Worm (Caenorhabditis elegans) whole organism, young adult: ENCODE measurements around the gene Y15E3A.5.
A peak's percentile ranks its signal among the peaks of the same experiment; 100 is the strongest.

Experiments used
- B0261.1 ChIP-seq: sonication (generic microtip); optimal IDR thresholded peaks from 2 replicates; lab custom pipeline; 2016; ENCODE audit warnings: mild to moderate bottlenecking, missing genetic modification characterization, moderate library complexity, missing compliant biosample characterization
- B0336.3 ChIP-seq: fragments of 200-800 bp; sonication (Bioruptor generic); IDR thresholded peaks from 2 replicates; pipeline ENCODE4 v1.3.6; 2022; ENCODE audit warnings: missing genetic modification characterization, missing compliant biosample characterization
- F22D6.2 ChIP-seq: sonication (generic microtip); optimal IDR thresholded peaks from 2 replicates; lab custom pipeline; 2016; ENCODE audit warnings: mild to moderate bottlenecking, missing genetic modification characterization, missing compliant biosample characterization
- F37B4.10 ChIP-seq: fragments of 200-800 bp; sonication (Bioruptor generic); IDR thresholded peaks from 2 replicates; pipeline ENCODE4 v1.3.6; 2022; ENCODE audit warnings: missing genetic modification characterization, missing compliant biosample characterization
- F52B5.7 ChIP-seq: sonication (generic microtip); optimal IDR thresholded peaks from 2 replicates; lab custom pipeline; 2016; ENCODE audit warnings: mild to moderate bottlenecking, missing genetic modification characterization, missing compliant biosample characterization
- F55B11.4 ChIP-seq: sonication (generic microtip); optimal IDR thresholded peaks from 2 replicates; lab custom pipeline; 2016; ENCODE audit warnings: missing compliant biosample characterization, missing genetic modification characterization, borderline replicate concordance; ENCODE audit not compliant: insufficient read depth
- K11D2.4 ChIP-seq: fragments of 200-800 bp; sonication (Bioruptor generic); IDR thresholded peaks from 2 replicates; pipeline ENCODE4 v1.3.6; 2022; ENCODE audit warnings: missing genetic modification reagents, missing genetic modification characterization, missing compliant biosample characterization
- K12H6.12 ChIP-seq: fragments of 200-800 bp; sonication (Bioruptor generic); optimal IDR thresholded peaks from 2 replicates; lab custom pipeline; 2018; ENCODE audit warnings: mild to moderate bottlenecking, missing genetic modification characterization, missing compliant biosample characterization
- T26A5.8 ChIP-seq: sonication (generic microtip); optimal IDR thresholded peaks from 2 replicates; lab custom pipeline; 2016; ENCODE audit warnings: missing genetic modification characterization, missing compliant biosample characterization
- Y53G8AR.9 ChIP-seq: fragments of 200-800 bp; sonication (Bioruptor generic); conservative IDR thresholded peaks from 2 replicates; pipeline ENCODE4 v1.3.6; 2022; ENCODE audit warnings: missing genetic modification reagents, missing genetic modification characterization, missing compliant biosample characterization
- attf-3 ChIP-seq: fragments of 200-800 bp; sonication (Bioruptor generic); conservative IDR thresholded peaks from 2 replicates; pipeline ENCODE4 v1.3.6; 2022; ENCODE audit warnings: missing genetic modification reagents, missing genetic modification characterization, missing compliant biosample characterization
- attf-6 ChIP-seq: fragments of 200-800 bp; sonication (Bioruptor generic); IDR thresholded peaks from 2 replicates; pipeline ENCODE4 v1.3.6; 2022; ENCODE audit warnings: missing genetic modification reagents, missing genetic modification characterization, missing compliant biosample characterization
- bed-2 ChIP-seq: fragments of 200-800 bp; sonication (Bioruptor generic); IDR thresholded peaks from 2 replicates; pipeline ENCODE4 v1.3.6; 2022; ENCODE audit warnings: missing genetic modification reagents, missing genetic modification characterization, missing compliant biosample characterization
- cebp-1 ChIP-seq, 2 experiments: fragments of 200-800 bp in 1 of 2; sonication (Bioruptor generic) in 1 of 2; sonication (generic microtip) in 1 of 2; IDR thresholded peaks in 1 of 2; optimal IDR thresholded peaks in 1 of 2; 2 replicates each; pipeline versions ENCODE4 v1.3.6 to Lab custom; 2017 to 2022; ENCODE audit warnings: missing compliant biosample characterization in 2 of 2, missing genetic modification characterization in 2 of 2, mild to moderate bottlenecking in 1 of 2, missing genetic modification reagents in 1 of 2, moderate library complexity in 1 of 2
- ceh-100 ChIP-seq: fragments of 200-800 bp; sonication (Bioruptor generic); IDR thresholded peaks from 2 replicates; pipeline ENCODE4 v1.3.6; 2022; ENCODE audit warnings: missing genetic modification reagents, missing genetic modification characterization, missing compliant biosample characterization
- ceh-27 ChIP-seq: fragments of 200-800 bp; sonication (Bioruptor generic); optimal IDR thresholded peaks from 2 replicates; lab custom pipeline; 2018; ENCODE audit warnings: mild to moderate bottlenecking, missing genetic modification characterization, moderate library complexity, missing compliant biosample characterization
- die-1 ChIP-seq: sonication (generic microtip); optimal IDR thresholded peaks from 2 replicates; lab custom pipeline; 2016; ENCODE audit warnings: missing genotype, mild to moderate bottlenecking, missing genetic modification characterization, missing compliant biosample characterization
- dpl-1 ChIP-seq: fragments of 150-350 bp; optimal IDR thresholded peaks from 2 replicates; lab custom pipeline; 2014; ENCODE audit warnings: missing biosample characterization, missing genetic modification reagents, missing genetic modification characterization
- egl-18 ChIP-seq: fragments of 200-800 bp; sonication (Bioruptor generic); IDR thresholded peaks from 2 replicates; pipeline ENCODE4 v1.3.6; 2022; ENCODE audit warnings: missing genetic modification reagents, missing genetic modification characterization, missing compliant biosample characterization
- egl-44 ChIP-seq: fragments of 200-800 bp; sonication (Bioruptor generic); IDR thresholded peaks from 2 replicates; pipeline ENCODE4 v1.3.6; 2022; ENCODE audit warnings: missing genetic modification reagents, missing genetic modification characterization, missing compliant biosample characterization
- egrh-3 ChIP-seq: fragments of 200-800 bp; sonication (Bioruptor generic); IDR thresholded peaks from 2 replicates; pipeline ENCODE4 v1.3.6; 2022; ENCODE audit warnings: missing genetic modification reagents, missing genetic modification characterization, missing compliant biosample characterization
- ekl-4 ChIP-seq: fragments of 200-800 bp; sonication (Bioruptor generic); IDR thresholded peaks from 2 replicates; pipeline ENCODE4 v1.3.6; 2022; ENCODE audit warnings: missing genetic modification reagents, missing genetic modification characterization, missing compliant biosample characterization
- ets-4 ChIP-seq: fragments of 200-800 bp; sonication (Bioruptor generic); optimal IDR thresholded peaks from 2 replicates; lab custom pipeline; 2018; ENCODE audit warnings: mild to moderate bottlenecking, missing genetic modification characterization, missing compliant biosample characterization
- hmg-1.2 ChIP-seq: fragments of 200-800 bp; sonication (Bioruptor generic); IDR thresholded peaks from 2 replicates; pipeline ENCODE4 v1.3.6; 2022; ENCODE audit warnings: missing genetic modification reagents, missing genetic modification characterization, missing compliant biosample characterization
- lin-40 ChIP-seq: sonication (generic microtip); optimal IDR thresholded peaks from 2 replicates; lab custom pipeline; 2016; ENCODE audit warnings: missing genetic modification characterization, mild to moderate bottlenecking, missing compliant biosample characterization, missing genotype, missing genetic modification reagents
- lsy-27 ChIP-seq: sonication (generic microtip); optimal IDR thresholded peaks from 2 replicates; lab custom pipeline; 2017; ENCODE audit warnings: missing genetic modification characterization, mild to moderate bottlenecking, missing compliant biosample characterization, antibody characterized with exemption, missing genotype, borderline replicate concordance; ENCODE audit not compliant: insufficient read depth
- mcd-1 ChIP-seq: fragments of 200-800 bp; sonication (Bioruptor generic); IDR thresholded peaks from 2 replicates; pipeline ENCODE4 v1.3.6; 2022; ENCODE audit warnings: missing genetic modification reagents, missing genetic modification characterization, missing compliant biosample characterization
- mxl-1 ChIP-seq: sonication (generic microtip); optimal IDR thresholded peaks from 2 replicates; lab custom pipeline; 2016; ENCODE audit warnings: missing genetic modification characterization, missing compliant biosample characterization
- nfya-1 ChIP-seq: sonication (generic microtip); optimal IDR thresholded peaks from 2 replicates; lab custom pipeline; 2017; ENCODE audit warnings: antibody characterized with exemption, missing compliant biosample characterization, missing genetic modification characterization, borderline replicate concordance; ENCODE audit not compliant: insufficient read depth
- nfya-2 ChIP-seq: fragments of 200-800 bp; sonication (Bioruptor generic); IDR thresholded peaks from 2 replicates; pipeline ENCODE4 v1.3.6; 2022; ENCODE audit warnings: missing genetic modification reagents, missing genetic modification characterization, missing compliant biosample characterization
- nfyb-1 ChIP-seq: fragments of 200-800 bp; sonication (Bioruptor generic); IDR thresholded peaks from 2 replicates; pipeline ENCODE4 v1.3.6; 2022; ENCODE audit warnings: missing genetic modification reagents, missing genetic modification characterization, missing compliant biosample characterization
- nhr-179 ChIP-seq: sonication (generic microtip); optimal IDR thresholded peaks from 2 replicates; lab custom pipeline; 2016; ENCODE audit warnings: mild to moderate bottlenecking, missing genetic modification characterization, missing compliant biosample characterization
- pha-4 ChIP-seq: fragments of 150-350 bp; sonication (generic microtip); optimal IDR thresholded peaks from 2 replicates; lab custom pipeline; 2014; ENCODE audit warnings: missing biosample characterization, missing genetic modification reagents, missing genetic modification characterization
- snpc-1.1 ChIP-seq: sonication (generic microtip); optimal IDR thresholded peaks from 2 replicates; lab custom pipeline; 2017; ENCODE audit warnings: missing genetic modification characterization, mild to moderate bottlenecking, missing compliant biosample characterization, antibody characterized with exemption, moderate library complexity, missing genotype, missing genetic modification reagents; ENCODE audit not compliant: insufficient read depth
- snpc-4 ChIP-seq, 5 experiments: fragments of 150-350 bp in 1 of 5; sonication (generic microtip) in 4 of 5; optimal IDR thresholded peaks; 2 replicates each; lab custom pipeline; 2014 to 2018; ENCODE audit warnings: missing genetic modification characterization in 5 of 5, missing biosample characterization in 3 of 5, antibody characterized with exemption in 2 of 5, mild to moderate bottlenecking in 2 of 5, missing compliant biosample characterization in 2 of 5, missing genotype in 2 of 5, moderate library complexity in 2 of 5, missing genetic modification reagents in 1 of 5
- unc-62 ChIP-seq: fragments of 150-350 bp; optimal IDR thresholded peaks from 2 replicates; lab custom pipeline; 2014; ENCODE audit warnings: missing biosample characterization, missing genetic modification reagents, missing genetic modification characterization
- zfh-2 ChIP-seq: fragments of 200-800 bp; sonication (Bioruptor generic); conservative IDR thresholded peaks from 2 replicates; pipeline ENCODE4 v1.3.6; 2022; ENCODE audit warnings: missing genetic modification reagents, missing genetic modification characterization, missing compliant biosample characterization
- ztf-22 ChIP-seq: fragments of 200-800 bp; sonication (Bioruptor generic); optimal IDR thresholded peaks from 2 replicates; lab custom pipeline; 2018; ENCODE audit warnings: mild to moderate bottlenecking, missing genetic modification characterization, moderate library complexity, missing compliant biosample characterization

Y15E3A.5 gene

ce11 chrX:15342092-15342491 lies 1.7 kb downstream of the Y15E3A.5 start:
- TF ChIP-seq cebp-1 (GFP tag; IDR thresholded peaks at IDR 0.05; lab: Robert Waterston, UW) (no peak), cebp-1 (tag; optimal IDR thresholded peaks at IDR 0.05; lab: Kevin White, UChicago) (peak; percentile 42), zfh-2 (peak; percentile 98), egl-44 (0 out of 2 replicates have a peak, but pooled peaks have one; percentile 50), hmg-1.2 (GFP tag; lab: Robert Waterston, UW) (0 out of 2 replicates have a peak, but pooled peaks have one; percentile 4), nfyb-1 (GFP tag; lab: Robert Waterston, UW) (0 out of 2 replicates have a peak, but pooled peaks have one; percentile 9), bed-2 (GFP tag; lab: Robert Waterston, UW) (no peak), Y53G8AR.9 (0 out of 2 replicates have a peak, but pooled peaks have one; percentile 29), B0261.1 (tag; lab: Kevin White, UChicago) (no peak), egrh-3 (GFP tag; lab: Robert Waterston, UW) (0 out of 2 replicates have a peak, but pooled peaks have one; percentile 4), lsy-27 (tag; lab: Kevin White, UChicago) (no peak), pha-4 (tag; lab: Kevin White, UChicago) (no peak), nfya-2 (GFP tag; lab: Robert Waterston, UW) (no peak), lin-40 (tag; lab: Kevin White, UChicago) (peak; percentile 28), attf-6 (GFP tag; lab: Robert Waterston, UW) (no peak), K11D2.4 (GFP tag; lab: Robert Waterston, UW) (0 out of 2 replicates have a peak, but pooled peaks have one; percentile 50), ekl-4 (GFP tag; lab: Robert Waterston, UW) (peak; percentile 40; the same call in 1 of the 2 replicates), mcd-1 (GFP tag; lab: Robert Waterston, UW) (peak; percentile 38; the same call in 1 of the 2 replicates), K12H6.12 (peak; percentile 72), B0336.3 (GFP tag; lab: Robert Waterston, UW) (0 out of 2 replicates have a peak, but pooled peaks have one; percentile 58), ceh-27 (GFP tag; lab: Kevin White, UChicago) (peak; percentile 37), T26A5.8 (tag; lab: Kevin White, UChicago) (no peak)

ce11 chrX:15342744-15343259 lies 2.4 kb downstream of the Y15E3A.5 start:
- TF ChIP-seq F52B5.7 (tag; lab: Kevin White, UChicago) (no peak), nhr-179 (no peak), F22D6.2 (no peak), ceh-100 (GFP tag; lab: Robert Waterston, UW) (no peak), snpc-1.1 (tag; lab: Kevin White, UChicago) (no peak), attf-3 (GFP tag; lab: Robert Waterston, UW) (no peak), attf-6 (GFP tag; lab: Robert Waterston, UW) (no peak)

- TF ChIP-seq F37B4.10 (no peak), nfyb-1 (GFP tag; lab: Robert Waterston, UW) (0 out of 2 replicates have a peak, but pooled peaks have one; percentile 14)
- TF ChIP-seq, all 124 proteins: peak for 1
Observed at ce11 chrX:15343971-15344370, 3.6 kb downstream of the Y15E3A.5 start.

DNA sequence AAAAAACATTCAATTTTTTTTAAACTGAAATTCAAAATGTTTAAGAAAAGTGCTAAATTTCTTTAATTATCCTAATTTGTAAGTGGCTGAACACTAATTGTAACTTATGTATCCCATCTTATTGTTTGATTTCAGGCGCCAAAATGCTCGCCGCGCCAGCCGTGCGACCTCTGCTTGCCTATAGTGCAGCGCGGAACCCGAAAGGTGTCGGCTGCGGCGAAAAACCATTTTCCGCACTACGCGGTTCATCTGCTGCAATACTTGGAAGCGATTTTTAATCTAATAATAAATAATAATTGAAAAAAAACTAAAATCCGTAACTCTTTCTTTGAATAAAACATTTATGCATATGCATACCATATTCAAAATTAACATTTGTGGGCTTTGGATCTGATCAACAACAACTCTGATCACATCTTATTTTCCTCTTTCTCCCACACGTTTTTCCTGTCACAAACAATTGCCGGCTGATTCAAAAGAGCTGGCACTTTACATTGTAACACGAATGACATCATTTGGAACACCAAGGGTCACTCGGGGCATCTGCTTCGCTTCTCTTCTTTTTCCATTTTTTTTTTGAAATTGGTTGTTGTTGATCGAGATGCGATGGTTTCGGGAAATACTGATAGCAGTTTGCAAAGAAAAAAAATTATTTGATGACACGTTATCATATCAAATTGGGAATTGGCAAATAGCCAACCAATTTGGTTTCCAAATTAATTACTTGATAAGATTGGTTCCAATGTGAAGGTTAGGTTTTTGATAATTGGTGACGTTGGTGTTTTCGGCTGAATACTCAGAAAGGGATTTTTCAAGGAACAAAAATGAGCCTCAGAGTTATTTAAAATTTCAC lies 5.2 kb downstream of the Y15E3A.5 start:
- TF ChIP-seq dpl-1 (GFP tag; lab: Kevin White, UChicago), result no peak
- no peak for TF ChIP-seq mxl-1 (tag; lab: Kevin White, UChicago)
- TF ChIP-seq K11D2.4 (GFP tag; lab: Robert Waterston, UW), result 0 out of 2 replicates have a peak, but pooled peaks have one; percentile 24
- no peak for TF ChIP-seq unc-62
- no peak for TF ChIP-seq lsy-27 (tag; lab: Kevin White, UChicago)
- TF ChIP-seq lin-40 (tag; lab: Kevin White, UChicago), result peak; percentile 33
- TF ChIP-seq ets-4 (GFP tag; lab: Kevin White, UChicago), result no peak
- TF ChIP-seq egl-18, result no peak
- no peak for TF ChIP-seq ztf-22 (GFP tag; lab: Kevin White, UChicago)
- peak; percentile 82 for TF ChIP-seq snpc-1.1 (tag; lab: Kevin White, UChicago)
- TF ChIP-seq nfya-1 (tag; lab: Kevin White, UChicago), result no peak
- no peak for TF ChIP-seq die-1 (tag; lab: Kevin White, UChicago)
- TF ChIP-seq snpc-4 (GFP tag; optimal IDR thresholded peaks at IDR 0.05; lab: Kevin White, UChicago), result peak; percentile 81
- TF ChIP-seq snpc-4 (tag; optimal IDR thresholded peaks at IDR 0.05; lab: Kevin White, UChicago), result peak; percentile 85 to 97 (median 94)
- TF ChIP-seq F55B11.4 (tag; lab: Kevin White, UChicago), result no peak
